Worm (Caenorhabditis elegans): ENCODE data around the gene T26A5.6.
A peak's percentile ranks its signal among the peaks of the same experiment; 100 is the strongest.

Gene T26A5.6

DNA sequence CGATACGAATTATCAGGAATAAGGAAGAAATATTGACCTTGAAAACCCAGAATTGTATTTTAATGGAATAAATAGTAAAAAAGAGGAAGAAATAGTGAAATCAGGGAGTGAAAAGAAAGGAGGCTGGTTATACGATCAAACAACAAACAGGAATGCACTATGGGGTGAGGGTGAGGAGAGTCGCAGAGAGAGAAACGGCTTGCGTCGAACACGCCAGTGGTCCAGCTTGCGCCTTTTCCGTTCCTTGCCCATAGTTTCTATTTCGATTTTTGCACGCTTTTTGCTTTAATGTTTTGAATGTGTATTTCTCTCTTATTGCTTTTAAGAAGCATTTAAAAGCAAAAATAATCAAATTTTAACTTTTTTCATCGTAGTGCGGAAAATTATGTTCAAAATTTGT is 3.2 kb upstream of the T26A5.6 start (continued):
- TF ChIP-seq ceh-32 (tag; optimal IDR thresholded peaks at IDR 0.05; ENCODE audit: poor library complexity): no peak
- TF ChIP-seq nhr-10 (tag; optimal IDR thresholded peaks at IDR 0.05): no peak
- no peak for TF ChIP-seq ztf-11 (tag; optimal IDR thresholded peaks at IDR 0.05)
- peak; percentile 37; the same call in 1 of the 2 replicates for TF ChIP-seq T26A8.4 (GFP tag; IDR thresholded peaks at IDR 0.05)
- TF ChIP-seq D1046.2 (GFP tag; IDR thresholded peaks at IDR 0.05): no peak
- peak; percentile 48 for TF ChIP-seq unc-130 (GFP tag; optimal IDR thresholded peaks at IDR 0.05)
- TF ChIP-seq tra-1 (GFP tag; IDR thresholded peaks at IDR 0.05): peak; percentile 43; the same call in 1 of the 2 replicates
- peak; percentile 71 for TF ChIP-seq mxl-3 (GFP tag; optimal IDR thresholded peaks at IDR 0.05)
- TF ChIP-seq set-16 (GFP tag; IDR thresholded peaks at IDR 0.05): peak; percentile 21; the same call in 1 of the 2 replicates
- peak; percentile 65 for TF ChIP-seq dmd-6 (GFP tag; IDR thresholded peaks at IDR 0.05)
- peak; percentile 38 for TF ChIP-seq ama-1 (optimal IDR thresholded peaks at IDR 0.05)
- TF ChIP-seq hif-1 (tag; optimal IDR thresholded peaks at IDR 0.05): peak in 1 of 2 experiments; percentile 88
- no peak for TF ChIP-seq mxl-2 (GFP tag; conservative IDR thresholded peaks at IDR 0.05)
- peak; percentile 74 for TF ChIP-seq ceh-20 (GFP tag; IDR thresholded peaks at IDR 0.05)
- no peak for TF ChIP-seq mdt-29 (GFP tag; IDR thresholded peaks at IDR 0.05)
- no peak for TF ChIP-seq ctbp-1 (GFP tag; IDR thresholded peaks at IDR 0.05)
- peak; percentile 72 for TF ChIP-seq nhr-77 (tag; optimal IDR thresholded peaks at IDR 0.05)
- no peak for TF ChIP-seq zfp-2 (tag; optimal IDR thresholded peaks at IDR 0.05)
- no peak for TF ChIP-seq snpc-4 (tag; optimal IDR thresholded peaks at IDR 0.05)
- TF ChIP-seq mdl-1 (tag; optimal IDR thresholded peaks at IDR 0.05): peak in 1 of 2 experiments; percentile 66
- TF ChIP-seq hlh-11 (tag; optimal IDR thresholded peaks at IDR 0.05): peak; percentile 82
- TF ChIP-seq hmg-1.1 (GFP tag; IDR thresholded peaks at IDR 0.05): peak; percentile 78
- TF ChIP-seq nhr-42 (GFP tag; IDR thresholded peaks at IDR 0.05): 0 out of 2 replicates have a peak, but pooled peaks have one; percentile 11
- no peak for TF ChIP-seq Y75B8A.6 (GFP tag; IDR thresholded peaks at IDR 0.05)
- no peak for TF ChIP-seq dmd-8 (GFP tag; IDR thresholded peaks at IDR 0.05)
- TF ChIP-seq ZK546.5 (tag; optimal IDR thresholded peaks at IDR 0.05): no peak
- TF ChIP-seq nhr-76 (tag; optimal IDR thresholded peaks at IDR 0.05): no peak
- TF ChIP-seq ceh-62 (tag; optimal IDR thresholded peaks at IDR 0.05): no peak
- peak in 1 of 2 experiments; percentile 65 for TF ChIP-seq unc-62 (GFP tag; optimal IDR thresholded peaks at IDR 0.05 in 1 of 2)
- no peak for TF ChIP-seq unc-62 (tag; optimal IDR thresholded peaks at IDR 0.05)
- TF ChIP-seq lin-15B (tag; optimal IDR thresholded peaks at IDR 0.05): no peak
- TF ChIP-seq lin-38 (GFP tag; IDR thresholded peaks at IDR 0.05): peak; percentile 83
- no peak for TF ChIP-seq lin-39 (tag; optimal IDR thresholded peaks at IDR 0.05)
- TF ChIP-seq R02D3.7 (tag; optimal IDR thresholded peaks at IDR 0.05): no peak
- no peak for TF ChIP-seq F49E8.2 (tag; optimal IDR thresholded peaks at IDR 0.05; ENCODE audit: borderline replicate concordance)
- TF ChIP-seq lin-29 (GFP tag; IDR thresholded peaks at IDR 0.05): no peak
- no peak for TF ChIP-seq F26F4.8 (GFP tag; conservative IDR thresholded peaks at IDR 0.05)
- TF ChIP-seq nhr-102 (tag; optimal IDR thresholded peaks at IDR 0.05): peak; percentile 8
- peak; percentile 62 for TF ChIP-seq T20F7.1 (GFP tag; optimal IDR thresholded peaks at IDR 0.05)
- peak; percentile 52; the same call in 1 of the 2 replicates for TF ChIP-seq pha-4 (GFP tag; IDR thresholded peaks at IDR 0.05)
- TF ChIP-seq pha-4 (tag; optimal IDR thresholded peaks at IDR 0.05): no peak
- TF ChIP-seq egl-43 (GFP tag; IDR thresholded peaks at IDR 0.05): no peak
- no peak for TF ChIP-seq egl-27 (tag; optimal IDR thresholded peaks at IDR 0.05)
- peak; percentile 93 for TF ChIP-seq mes-2 (tag; optimal IDR thresholded peaks at IDR 0.05; ENCODE audit: poor library complexity, severe bottlenecking)
- no peak for TF ChIP-seq daf-12 (tag; optimal IDR thresholded peaks at IDR 0.05)
- peak; percentile 71 to 92 for TF ChIP-seq lsy-2 (tag; optimal IDR thresholded peaks at IDR 0.05)
- TF ChIP-seq daf-16 (GFP tag; optimal IDR thresholded peaks at IDR 0.05): no peak
- peak; percentile 67 for TF ChIP-seq daf-16 (tag; optimal IDR thresholded peaks at IDR 0.05)
- peak; percentile 51 for TF ChIP-seq duxl-1 (tag; optimal IDR thresholded peaks at IDR 0.05; ENCODE audit: poor library complexity)
- no peak for TF ChIP-seq saeg-2 (GFP tag; IDR thresholded peaks at IDR 0.05)
- TF ChIP-seq aly-2 (tag; optimal IDR thresholded peaks at IDR 0.05): no peak
- no peak for TF ChIP-seq ceh-44 (GFP tag; IDR thresholded peaks at IDR 0.05)

Measured in whole organism, L4 larva.